Worm (Caenorhabditis elegans) whole organism, late embryonic: ENCODE results near the gene ndua-5.

ENCODE experiments used
- C08G9.2 ChIP-seq: sonication (generic microtip); optimal IDR thresholded peaks from 2 replicates; lab custom pipeline; 2016; ENCODE audit warnings: mild to moderate bottlenecking, missing genetic modification characterization, moderate library complexity, missing compliant biosample characterization
- F13H6.1 ChIP-seq: sonication (generic microtip); optimal IDR thresholded peaks from 2 replicates; lab custom pipeline; 2016; ENCODE audit warnings: missing genetic modification characterization, missing compliant biosample characterization
- K02D7.2 ChIP-seq: sonication (generic microtip); optimal IDR thresholded peaks from 2 replicates; lab custom pipeline; 2017; ENCODE audit warnings: mild to moderate bottlenecking, missing genetic modification characterization, missing compliant biosample characterization
- ama-1 ChIP-seq: fragments of 150-350 bp; optimal IDR thresholded peaks from 2 replicates; lab custom pipeline; 2014
- ceh-19 ChIP-seq: fragments of 200-800 bp; sonication (Bioruptor generic); optimal IDR thresholded peaks from 2 replicates; lab custom pipeline; 2018; ENCODE audit warnings: mild to moderate bottlenecking, missing genetic modification characterization, missing compliant biosample characterization
- ceh-2 ChIP-seq: sonication (generic microtip); optimal IDR thresholded peaks from 2 replicates; lab custom pipeline; 2016; ENCODE audit warnings: missing genotype, missing genetic modification characterization, missing compliant biosample characterization
- ceh-24 ChIP-seq: sonication (generic microtip); optimal IDR thresholded peaks from 2 replicates; lab custom pipeline; 2016; ENCODE audit warnings: mild to moderate bottlenecking, missing genetic modification characterization, missing compliant biosample characterization
- ceh-34 ChIP-seq: sonication (generic microtip); optimal IDR thresholded peaks from 2 replicates; lab custom pipeline; 2016; ENCODE audit warnings: mild to moderate bottlenecking, missing genetic modification characterization, missing compliant biosample characterization
- ceh-45 ChIP-seq: fragments of 200-800 bp; sonication (Bioruptor generic); IDR thresholded peaks from 2 replicates; pipeline ENCODE4 v1.3.6; 2022; ENCODE audit warnings: missing genetic modification reagents, missing genetic modification characterization, missing compliant biosample characterization
- che-1 ChIP-seq: sonication (generic microtip); optimal IDR thresholded peaks from 2 replicates; lab custom pipeline; 2016; ENCODE audit warnings: mild to moderate bottlenecking, missing genetic modification characterization, missing compliant biosample characterization
- dmd-4 ChIP-seq: sonication (generic microtip); optimal IDR thresholded peaks from 2 replicates; lab custom pipeline; 2016; ENCODE audit warnings: borderline replicate concordance, missing genetic modification characterization, missing compliant biosample characterization
- dve-1 ChIP-seq: sonication (generic microtip); optimal IDR thresholded peaks from 2 replicates; lab custom pipeline; 2017; ENCODE audit warnings: antibody characterized with exemption, mild to moderate bottlenecking, missing genetic modification characterization, missing compliant biosample characterization
- elt-2 ChIP-seq: sonication (generic microtip); optimal IDR thresholded peaks from 2 replicates; lab custom pipeline; 2016; ENCODE audit warnings: missing genetic modification reagents, missing genetic modification characterization, missing compliant biosample characterization
- ets-4 ChIP-seq: sonication (generic microtip); optimal IDR thresholded peaks from 2 replicates; lab custom pipeline; 2016; ENCODE audit warnings: missing genetic modification characterization, missing compliant biosample characterization
- eyg-1 ChIP-seq: sonication (generic microtip); optimal IDR thresholded peaks from 2 replicates; lab custom pipeline; 2016; ENCODE audit warnings: missing genotype, missing genetic modification characterization, missing compliant biosample characterization
- gmeb-2 ChIP-seq: sonication (generic microtip); optimal IDR thresholded peaks from 2 replicates; lab custom pipeline; 2016; ENCODE audit warnings: missing genetic modification characterization, inconsistent platforms, missing compliant biosample characterization
- hlh-15 ChIP-seq: sonication (generic microtip); optimal IDR thresholded peaks from 2 replicates; lab custom pipeline; 2016; ENCODE audit warnings: missing genetic modification characterization, missing compliant biosample characterization
- hlh-30 ChIP-seq: sonication (generic microtip); optimal IDR thresholded peaks from 2 replicates; lab custom pipeline; 2017; ENCODE audit warnings: antibody characterized with exemption, missing genetic modification characterization, missing compliant biosample characterization; ENCODE audit not compliant: insufficient read depth
- hlh-6 ChIP-seq: sonication (generic microtip); optimal IDR thresholded peaks from 2 replicates; lab custom pipeline; 2016; ENCODE audit warnings: missing genotype, missing genetic modification characterization, missing compliant biosample characterization
- hlh-8 ChIP-seq: sonication (generic microtip); optimal IDR thresholded peaks from 2 replicates; lab custom pipeline; 2016; ENCODE audit warnings: missing genotype, missing genetic modification characterization, missing compliant biosample characterization
- lim-6 ChIP-seq: sonication (generic microtip); optimal IDR thresholded peaks from 2 replicates; lab custom pipeline; 2016; ENCODE audit warnings: missing genetic modification characterization, missing compliant biosample characterization
- mec-3 ChIP-seq: sonication (generic microtip); optimal IDR thresholded peaks from 2 replicates; lab custom pipeline; 2016; ENCODE audit warnings: borderline replicate concordance, missing genetic modification characterization, missing compliant biosample characterization
- nfya-1 ChIP-seq: sonication (generic microtip); optimal IDR thresholded peaks from 2 replicates; lab custom pipeline; 2017; ENCODE audit warnings: missing genetic modification characterization, mild to moderate bottlenecking, missing compliant biosample characterization, antibody characterized with exemption, moderate library complexity
- npax-4 ChIP-seq: sonication (generic microtip); optimal IDR thresholded peaks from 2 replicates; lab custom pipeline; 2016; ENCODE audit warnings: missing genetic modification characterization, missing compliant biosample characterization
- odd-2 ChIP-seq: sonication (generic microtip); optimal IDR thresholded peaks from 2 replicates; lab custom pipeline; 2017; ENCODE audit warnings: antibody characterized with exemption, mild to moderate bottlenecking, missing genetic modification characterization, missing compliant biosample characterization
- pag-3 ChIP-seq: sonication (generic microtip); optimal IDR thresholded peaks from 2 replicates; lab custom pipeline; 2016; ENCODE audit warnings: missing compliant biosample characterization, missing genetic modification characterization, borderline replicate concordance
- pax-1 ChIP-seq: fragments of 150-350 bp; optimal IDR thresholded peaks from 2 replicates; lab custom pipeline; 2014; ENCODE audit warnings: missing biosample characterization, missing genetic modification characterization
- pha-2 ChIP-seq: sonication (generic microtip); optimal IDR thresholded peaks from 2 replicates; lab custom pipeline; 2017; ENCODE audit warnings: mild to moderate bottlenecking, missing genetic modification characterization, missing compliant biosample characterization
- pqm-1 ChIP-seq: sonication (generic microtip); optimal IDR thresholded peaks from 2 replicates; lab custom pipeline; 2016; ENCODE audit warnings: missing genetic modification characterization, missing compliant biosample characterization
- pros-1 ChIP-seq: fragments of 150-350 bp; optimal IDR thresholded peaks from 2 replicates; lab custom pipeline; 2014; ENCODE audit warnings: missing biosample characterization, missing genetic modification reagents, missing genetic modification characterization
- ref-2 ChIP-seq: sonication (generic microtip); optimal IDR thresholded peaks from 2 replicates; lab custom pipeline; 2016; ENCODE audit warnings: missing genetic modification characterization, missing compliant biosample characterization
- sox-2 ChIP-seq: fragments of 200-800 bp; sonication (Bioruptor generic); IDR thresholded peaks from 2 replicates; pipeline ENCODE4 v1.3.6; 2022; ENCODE audit warnings: missing genetic modification reagents, missing genetic modification characterization, missing compliant biosample characterization
- sox-4 ChIP-seq: sonication (generic microtip); optimal IDR thresholded peaks from 2 replicates; lab custom pipeline; 2017; ENCODE audit warnings: mild to moderate bottlenecking, missing genetic modification characterization, inconsistent platforms, missing compliant biosample characterization
- syd-9 ChIP-seq: sonication (generic microtip); optimal IDR thresholded peaks from 2 replicates; lab custom pipeline; 2016; ENCODE audit warnings: mild to moderate bottlenecking, missing genetic modification characterization, moderate library complexity, missing compliant biosample characterization
- unc-3 ChIP-seq, 2 experiments: fragments of 200-800 bp in 1 of 2; sonication (Bioruptor generic) in 1 of 2; sonication (generic microtip) in 1 of 2; conservative IDR thresholded peaks in 1 of 2; optimal IDR thresholded peaks in 1 of 2; 2 replicates each; pipeline versions ENCODE4 v1.3.6 to Lab custom; 2016 to 2022; ENCODE audit warnings: missing compliant biosample characterization in 2 of 2, missing genetic modification characterization in 2 of 2, missing genetic modification reagents in 1 of 2
- unc-42 ChIP-seq: sonication (generic microtip); optimal IDR thresholded peaks from 2 replicates; lab custom pipeline; 2016; ENCODE audit warnings: missing genotype, missing genetic modification characterization, missing compliant biosample characterization
- unc-55 ChIP-seq: sonication (generic microtip); optimal IDR thresholded peaks from 2 replicates; lab custom pipeline; 2017; ENCODE audit warnings: missing biosample characterization, missing genetic modification reagents, missing genetic modification characterization
- unc-86 ChIP-seq: sonication (generic microtip); optimal IDR thresholded peaks from 2 replicates; lab custom pipeline; 2016; ENCODE audit warnings: missing genetic modification characterization, missing compliant biosample characterization
- zip-5 ChIP-seq: sonication (generic microtip); optimal IDR thresholded peaks from 2 replicates; lab custom pipeline; 2016; ENCODE audit warnings: missing genetic modification characterization, missing compliant biosample characterization

The ndua-5 gene

ce11 chrIV:9488315-9488714, 36.4 kb downstream of the ndua-5 start, which contains the start of gene sru-1:
TSS of gene sru-1 (plus strand) at chrIV:9488615.
- TF ChIP-seq npax-4 (tag; lab: Kevin White, UChicago): no peak
- no peak for TF ChIP-seq syd-9 (tag; lab: Kevin White, UChicago)

DNA sequence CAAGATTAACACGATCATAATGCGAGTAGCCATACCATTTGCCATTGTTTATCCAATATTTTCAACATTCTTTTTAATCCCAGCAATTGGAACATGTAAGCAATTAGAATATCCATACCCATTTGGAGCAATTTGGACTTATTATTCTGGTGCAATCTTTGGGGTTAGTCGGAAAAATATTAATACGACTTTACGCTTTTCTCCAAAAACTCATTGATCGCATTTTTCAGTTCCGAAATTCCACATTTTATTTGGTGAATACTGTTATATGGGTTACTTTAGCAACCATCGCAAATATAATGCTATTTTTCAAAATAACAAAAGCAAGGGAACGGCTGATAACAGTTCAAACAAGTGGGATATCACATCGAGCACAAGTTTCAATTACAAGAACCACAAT, 37.9 kb downstream of the ndua-5 start:
- TF ChIP-seq pha-2 (tag; lab: Kevin White, UChicago) (no peak), ets-4 (tag; lab: Kevin White, UChicago) (no peak), mec-3 (no peak), unc-55 (GFP tag; lab: Kevin White, UChicago) (no peak), sox-4 (no peak), zip-5 (tag; lab: Kevin White, UChicago) (no peak), syd-9 (tag; lab: Kevin White, UChicago) (no peak), che-1 (tag; lab: Kevin White, UChicago) (no peak), dmd-4 (tag; lab: Kevin White, UChicago) (no peak), ceh-24 (tag; lab: Kevin White, UChicago) (no peak), ceh-34 (tag; lab: Kevin White, UChicago) (no peak), pqm-1 (tag; lab: Kevin White, UChicago) (no peak), gmeb-2 (tag; lab: Kevin White, UChicago) (no peak), unc-42 (tag; lab: Kevin White, UChicago) (no peak), K02D7.2 (tag; lab: Kevin White, UChicago) (no peak), pros-1 (tag; lab: Kevin White, UChicago) (no peak), ref-2 (no peak)
- TF ChIP-seq, all 69 proteins: peak for 0

- TF ChIP-seq ref-2: no peak
Measured at ce11 chrIV:9485972-9486371, 38.7 kb downstream of the ndua-5 start, which contains the start of gene sru-2. TSS of gene sru-2 (plus strand) at chrIV:9486272.

ce11 chrIV:9485040-9485439, 39.7 kb downstream of the ndua-5 start, which contains the start of gene gadr-2:
TSS of gene gadr-2 (minus strand) at chrIV:9485140.
- TF ChIP-seq unc-3 (GFP tag; conservative IDR thresholded peaks at IDR 0.05; lab: Robert Waterston, UW) (no peak), unc-3 (tag; optimal IDR thresholded peaks at IDR 0.05; lab: Kevin White, UChicago) (no peak), hlh-6 (tag; lab: Kevin White, UChicago) (no peak)

- no peak for TF ChIP-seq hlh-15 (tag; lab: Kevin White, UChicago)
- TF ChIP-seq ama-1 (lab: Kevin White, UChicago): no peak
- TF ChIP-seq ref-2: no peak
- no peak for TF ChIP-seq pax-1
- no peak for TF ChIP-seq ceh-19 (GFP tag; lab: Kevin White, UChicago)
- no peak for TF ChIP-seq ceh-34 (tag; lab: Kevin White, UChicago)
- TF ChIP-seq nfya-1: no peak
- TF ChIP-seq lim-6 (tag; lab: Kevin White, UChicago): no peak
- no peak for TF ChIP-seq sox-2 (GFP tag; lab: Robert Waterston, UW)
- TF ChIP-seq C08G9.2: no peak
- TF ChIP-seq ceh-45 (GFP tag; lab: Robert Waterston, UW): no peak
- no peak for TF ChIP-seq sox-4
- no peak for TF ChIP-seq pqm-1 (tag; lab: Kevin White, UChicago)
Measured at ce11 chrIV:9480936-9481335, 43.8 kb downstream of the ndua-5 start, which contains the start of gene cng-3. TSS of gene cng-3 (minus strand) at chrIV:9481037.

DNA sequence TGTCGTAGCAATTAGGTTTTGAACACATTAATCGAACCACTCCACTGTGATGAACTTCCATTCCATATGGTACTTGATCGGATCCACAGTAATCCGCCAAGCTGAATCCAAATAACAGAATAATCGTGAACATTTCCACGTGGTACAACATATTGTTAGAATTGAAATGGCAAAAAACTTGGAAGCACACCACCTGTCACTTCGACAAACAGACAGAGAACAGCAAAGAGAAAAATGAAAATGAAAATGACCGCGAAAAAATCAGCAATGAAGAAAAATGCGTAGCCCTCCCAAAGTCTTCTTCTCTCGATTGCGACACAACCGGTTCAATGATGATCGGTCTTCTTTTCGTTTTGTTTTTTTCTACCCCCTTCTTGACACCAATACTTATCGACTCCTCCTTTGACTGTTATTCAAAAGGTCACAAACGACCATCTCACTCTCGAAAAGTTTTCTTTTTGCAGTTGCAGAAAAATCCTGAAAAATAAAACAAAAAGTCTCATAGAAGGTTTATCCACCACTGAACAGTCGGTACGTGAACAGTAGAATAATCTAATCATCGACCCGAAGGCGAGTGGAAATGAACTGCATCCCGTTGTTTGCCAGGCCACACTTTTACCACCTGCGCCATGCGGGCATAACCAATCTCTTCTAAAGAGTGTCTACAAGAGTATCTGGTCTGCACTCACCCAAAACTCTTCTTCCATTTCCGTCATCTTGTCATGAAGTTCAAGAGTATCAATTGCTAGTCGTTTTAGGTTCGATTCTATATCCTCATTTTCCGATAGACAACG, 47.4 kb downstream of the ndua-5 start, which contains the start of gene wrt-3:
Gene wrt-3 (minus strand): TSS at position 322 of the 794 bp plus-strand sequence.
- peak; percentile 80 for TF ChIP-seq zip-5 (tag; lab: Kevin White, UChicago)
- peak; percentile 14 for TF ChIP-seq hlh-30 (tag; lab: Kevin White, UChicago)
- TF ChIP-seq ceh-2 (tag; lab: Kevin White, UChicago): peak; percentile 89
- peak; percentile 90 for TF ChIP-seq F13H6.1 (tag; lab: Kevin White, UChicago)
- no peak for TF ChIP-seq pax-1
- peak; percentile 84 for TF ChIP-seq hlh-8 (tag; lab: Kevin White, UChicago)
- TF ChIP-seq sox-4: peak; percentile 94
- TF ChIP-seq dve-1 (tag; lab: Kevin White, UChicago): peak; percentile 73
- TF ChIP-seq odd-2 (tag; lab: Kevin White, UChicago): peak; percentile 68
- no peak for TF ChIP-seq unc-55 (GFP tag; lab: Kevin White, UChicago)
- peak; percentile 86 for TF ChIP-seq eyg-1 (tag; lab: Kevin White, UChicago)
- peak; percentile 90 for TF ChIP-seq dmd-4 (tag; lab: Kevin White, UChicago)
- TF ChIP-seq unc-86 (tag; lab: Kevin White, UChicago): peak; percentile 92
- TF ChIP-seq hlh-6 (tag; lab: Kevin White, UChicago): peak; percentile 97
- peak; percentile 53 for TF ChIP-seq pag-3
- peak; percentile 50 for TF ChIP-seq nfya-1
- peak; percentile 97 for TF ChIP-seq elt-2 (tag; lab: Kevin White, UChicago)
